Worm (Caenorhabditis elegans): ENCODE results near the gene lonp-2.

DNA sequence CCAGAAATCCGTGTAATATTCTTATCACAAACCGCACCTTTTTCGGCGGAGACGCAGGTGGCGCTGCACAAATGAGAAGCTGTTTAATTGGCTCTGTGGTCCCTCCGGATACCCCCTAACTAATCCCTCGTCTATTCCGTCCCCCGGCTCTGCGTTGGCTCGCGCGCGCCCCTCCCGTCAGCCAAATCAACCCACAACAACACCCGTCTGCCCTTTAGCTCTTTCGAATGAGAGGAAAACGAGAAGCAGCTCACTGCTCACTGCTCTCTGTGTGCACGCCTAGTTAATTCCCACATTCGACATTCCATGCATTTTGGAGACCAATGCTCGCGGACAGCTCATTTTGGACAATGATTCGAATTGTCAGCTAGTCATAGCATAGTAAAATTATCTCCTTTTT is 47.5 kb upstream of the lonp-2 start:
- TF ChIP-seq ref-1 (GFP tag; conservative IDR thresholded peaks at IDR 0.05) (no peak), T22C8.4 (GFP tag; IDR thresholded peaks at IDR 0.05) (no peak), med-1 (GFP tag; optimal IDR thresholded peaks at IDR 0.05; ENCODE audit: insufficient read depth) (no peak), flt-1 (GFP tag; IDR thresholded peaks at IDR 0.05) (0 out of 2 replicates have a peak, but pooled peaks have one; percentile 16)

All from whole organism, midembryonic.